Fruit fly (Drosophila melanogaster) whole organism, embryonic: Measurements from ENCODE around the gene Cdc23.

Experiments
- Antp ChIP-seq: fragments of 200-800 bp; sonication (Bioruptor generic); optimal IDR thresholded peaks from 3 replicates; lab custom pipeline; 2016; ENCODE audit warnings: missing biosample characterization, missing genetic modification characterization
- Awh ChIP-seq: fragments of 200-800 bp; sonication (Bioruptor generic); IDR thresholded peaks from 2 replicates; pipeline ENCODE4, ENCODE4 v1.3.6; 2022; ENCODE audit warnings: missing biosample characterization, missing genetic modification characterization
- CG10431 ChIP-seq: fragments of 200-800 bp; sonication (Bioruptor generic); optimal IDR thresholded peaks from 3 replicates; lab custom pipeline; 2018; ENCODE audit warnings: missing biosample characterization, mild to moderate bottlenecking, missing genetic modification characterization
- CG11695 ChIP-seq: fragments of 200-800 bp; sonication (Bioruptor generic); IDR thresholded peaks from 3 replicates; pipeline ENCODE4 v1.3.6; 2022; ENCODE audit warnings: missing biosample characterization, missing genetic modification characterization
- CG11696 ChIP-seq: fragments of 200-800 bp; sonication (Bioruptor generic); IDR thresholded peaks from 2 replicates; pipeline ENCODE4 v1.3.6; 2022; ENCODE audit warnings: missing biosample characterization, missing genetic modification characterization
- CG11723 ChIP-seq: fragments of 200-800 bp; sonication (Bioruptor generic); optimal IDR thresholded peaks from 2 replicates; lab custom pipeline; 2017; ENCODE audit warnings: missing biosample characterization, mild to moderate bottlenecking, missing genetic modification characterization
- CG12071 ChIP-seq: fragments of 200-800 bp; sonication (Bioruptor generic); optimal IDR thresholded peaks from 3 replicates; lab custom pipeline; 2018; ENCODE audit warnings: missing biosample characterization, mild to moderate bottlenecking, missing genetic modification characterization
- CG13296 ChIP-seq: fragments of 200-800 bp; sonication (Bioruptor generic); optimal IDR thresholded peaks from 3 replicates; lab custom pipeline; 2018; ENCODE audit warnings: missing biosample characterization, mild to moderate bottlenecking, missing genetic modification characterization
- CG13424 ChIP-seq: fragments of 200-800 bp; sonication (Bioruptor generic); optimal IDR thresholded peaks from 2 replicates; lab custom pipeline; 2019; ENCODE audit warnings: missing biosample characterization, mild to moderate bottlenecking, missing genetic modification characterization, moderate library complexity
- CG14441 ChIP-seq: fragments of 200-800 bp; sonication (Bioruptor generic); IDR thresholded peaks from 2 replicates; pipeline ENCODE4 v1.3.6; 2022; ENCODE audit warnings: missing biosample characterization, missing genetic modification characterization
- CG15479 ChIP-seq: fragments of 200-800 bp; sonication (Bioruptor generic); optimal IDR thresholded peaks from 3 replicates; lab custom pipeline; 2019; ENCODE audit warnings: missing biosample characterization, mild to moderate bottlenecking, missing genetic modification characterization, moderate library complexity
- CG16863 ChIP-seq: fragments of 200-800 bp; sonication (Bioruptor generic); optimal IDR thresholded peaks from 3 replicates; lab custom pipeline; 2016; ENCODE audit warnings: missing biosample characterization, missing genetic modification characterization
- CG2120 ChIP-seq: fragments of 200-800 bp; sonication (Bioruptor generic); optimal IDR thresholded peaks from 3 replicates; lab custom pipeline; 2016; ENCODE audit warnings: missing biosample characterization, missing genetic modification characterization
- CG2712 ChIP-seq: fragments of 200-800 bp; optimal IDR thresholded peaks from 3 replicates; lab custom pipeline; 2019; ENCODE audit warnings: missing biosample characterization, mild to moderate bottlenecking, missing genetic modification characterization, moderate library complexity
- CG2875 ChIP-seq: fragments of 200-800 bp; sonication (Bioruptor generic); optimal IDR thresholded peaks from 2 replicates; lab custom pipeline; 2017; ENCODE audit warnings: missing biosample characterization, mild to moderate bottlenecking, missing genetic modification characterization, missing genetic modification reagents
- CG30403 ChIP-seq: fragments of 200-800 bp; sonication (Bioruptor generic); optimal IDR thresholded peaks from 3 replicates; lab custom pipeline; 2016; ENCODE audit warnings: missing biosample characterization, missing genetic modification characterization
- CG30431 ChIP-seq: fragments of 200-800 bp; sonication (Bioruptor generic); optimal IDR thresholded peaks from 2 replicates; lab custom pipeline; 2017; ENCODE audit warnings: missing biosample characterization, missing genetic modification characterization
- CG3407 ChIP-seq: fragments of 200-800 bp; sonication (Bioruptor generic); optimal IDR thresholded peaks from 2 replicates; lab custom pipeline; 2018; ENCODE audit warnings: missing biosample characterization, mild to moderate bottlenecking, missing genetic modification characterization
- CG4328 ChIP-seq: fragments of 200-800 bp; sonication (Bioruptor generic); optimal IDR thresholded peaks from 3 replicates; lab custom pipeline; 2017; ENCODE audit warnings: missing biosample characterization, missing genetic modification reagents, missing genetic modification characterization
- CG7271 ChIP-seq: fragments of 200-800 bp; sonication (Bioruptor generic); optimal IDR thresholded peaks from 2 replicates; lab custom pipeline; 2018; ENCODE audit warnings: missing biosample characterization, mild to moderate bottlenecking, missing genetic modification characterization, moderate library complexity
- CG7357 ChIP-seq: fragments of 200-800 bp; sonication (Bioruptor generic); IDR thresholded peaks from 3 replicates; pipeline ENCODE4 v1.3.6; 2022; ENCODE audit warnings: missing biosample characterization, missing genetic modification characterization
- CG7372 ChIP-seq: fragments of 200-800 bp; sonication (Bioruptor generic); IDR thresholded peaks from 2 replicates; pipeline ENCODE4 v1.3.6; 2022; ENCODE audit warnings: missing biosample characterization, missing genetic modification characterization
- CG8089 ChIP-seq: fragments of 200-800 bp; sonication (Bioruptor generic); optimal IDR thresholded peaks from 3 replicates; lab custom pipeline; 2016; ENCODE audit warnings: missing biosample characterization, missing genetic modification characterization
- CG8924 ChIP-seq: fragments of 200-800 bp; optimal IDR thresholded peaks from 3 replicates; lab custom pipeline; 2019; ENCODE audit warnings: missing biosample characterization, mild to moderate bottlenecking, missing genetic modification characterization, moderate library complexity
- CG9437 ChIP-seq: fragments of 200-800 bp; sonication (Bioruptor generic); optimal IDR thresholded peaks from 2 replicates; lab custom pipeline; 2018; ENCODE audit warnings: missing biosample characterization, mild to moderate bottlenecking, missing genetic modification characterization
- CG9727 ChIP-seq: fragments of 200-800 bp; sonication (Bioruptor generic); optimal IDR thresholded peaks from 3 replicates; lab custom pipeline; 2017; ENCODE audit warnings: missing biosample characterization, mild to moderate bottlenecking, missing genetic modification characterization
- Dek ChIP-seq: fragments of 200-800 bp; sonication (Bioruptor generic); optimal IDR thresholded peaks from 3 replicates; lab custom pipeline; 2019; ENCODE audit warnings: missing biosample characterization, mild to moderate bottlenecking, missing genetic modification characterization, moderate library complexity
- Eip74EF ChIP-seq, 2 experiments: fragments of 200-800 bp in 1 of 2; fragments of >200 bp in 1 of 2; sonication (Bioruptor generic) in 1 of 2; optimal IDR thresholded peaks; 2 replicates each; lab custom pipeline; 2017 to 2019; ENCODE audit warnings: missing biosample characterization in 2 of 2, missing genetic modification characterization in 2 of 2, mild to moderate bottlenecking in 1 of 2, moderate library complexity in 1 of 2
- Fer1 ChIP-seq: fragments of 200-800 bp; sonication (Bioruptor generic); optimal IDR thresholded peaks from 2 replicates; lab custom pipeline; 2017; ENCODE audit warnings: missing biosample characterization, mild to moderate bottlenecking, missing genetic modification characterization
- Hmx ChIP-seq: fragments of 200-800 bp; sonication (Bioruptor generic); optimal IDR thresholded peaks from 2 replicates; lab custom pipeline; 2016; ENCODE audit warnings: missing biosample characterization, missing genetic modification characterization
- Max ChIP-seq: fragments of 200-800 bp; sonication (Bioruptor generic); optimal IDR thresholded peaks from 2 replicates; lab custom pipeline; 2016; ENCODE audit warnings: missing biosample characterization, mild to moderate bottlenecking, missing genetic modification characterization
- Nf-YC ChIP-seq: fragments of 200-800 bp; optimal IDR thresholded peaks from 3 replicates; lab custom pipeline; 2019; ENCODE audit warnings: missing biosample characterization, mild to moderate bottlenecking, missing genetic modification characterization, moderate library complexity
- Ptx1 ChIP-seq: fragments of 200-800 bp; sonication (Bioruptor generic); IDR thresholded peaks from 2 replicates; pipeline ENCODE4 v1.3.6; 2022; ENCODE audit warnings: missing biosample characterization, missing genetic modification characterization
- al ChIP-seq: fragments of 200-800 bp; sonication (Bioruptor generic); IDR thresholded peaks from 2 replicates; pipeline ENCODE4 v1.3.6; 2022; ENCODE audit warnings: missing biosample characterization, missing genetic modification characterization
- aop ChIP-seq: fragments of 200-800 bp; sonication (Bioruptor generic); IDR thresholded peaks from 2 replicates; pipeline ENCODE4 v1.3.6; 2022; ENCODE audit warnings: missing biosample characterization, missing genetic modification characterization
- dpn ChIP-seq, 2 experiments: fragments of 200-800 bp; sonication (Bioruptor generic); optimal IDR thresholded peaks; 3 replicates each; lab custom pipeline; 2016; ENCODE audit warnings: missing biosample characterization in 2 of 2, missing genetic modification characterization in 2 of 2
- fru ChIP-seq: fragments of >200 bp; optimal IDR thresholded peaks from 2 replicates; lab custom pipeline; 2017
- gsb ChIP-seq: fragments of 200-800 bp; sonication (Bioruptor generic); IDR thresholded peaks from 2 replicates; pipeline ENCODE4 v1.3.6; 2022; ENCODE audit warnings: missing biosample characterization, missing genetic modification characterization
- her ChIP-seq: fragments of 200-800 bp; sonication (Bioruptor generic); optimal IDR thresholded peaks from 2 replicates; lab custom pipeline; 2016; ENCODE audit warnings: missing biosample characterization, missing genetic modification characterization
- lmd ChIP-seq: fragments of 200-800 bp; sonication (Bioruptor generic); IDR thresholded peaks from 2 replicates; pipeline ENCODE4 v1.3.6; 2022; ENCODE audit warnings: missing biosample characterization, missing genetic modification characterization
- otp ChIP-seq: fragments of 200-800 bp; sonication (Bioruptor generic); IDR thresholded peaks from 3 replicates; pipeline ENCODE4, ENCODE4 v1.3.6; 2022; ENCODE audit warnings: missing biosample characterization, missing genetic modification characterization
- p53 ChIP-seq: fragments of 200-800 bp; sonication (Bioruptor generic); optimal IDR thresholded peaks from 2 replicates; lab custom pipeline; 2016; ENCODE audit warnings: missing biosample characterization, missing genetic modification characterization
- pb ChIP-seq: fragments of 200-800 bp; sonication (Bioruptor generic); optimal IDR thresholded peaks from 3 replicates; lab custom pipeline; 2016; ENCODE audit warnings: missing biosample characterization, missing genetic modification characterization
- salm ChIP-seq: fragments of 200-800 bp; sonication (Bioruptor generic); optimal IDR thresholded peaks from 2 replicates; lab custom pipeline; 2018; ENCODE audit warnings: missing biosample characterization, mild to moderate bottlenecking, missing genetic modification characterization
- schlank ChIP-seq: fragments of 200-800 bp; sonication (Bioruptor generic); optimal IDR thresholded peaks from 2 replicates; lab custom pipeline; 2018; ENCODE audit warnings: missing biosample characterization, mild to moderate bottlenecking, missing genetic modification characterization
- sima ChIP-seq: fragments of 200-800 bp; sonication (Bioruptor generic); optimal IDR thresholded peaks from 2 replicates; lab custom pipeline; 2016; ENCODE audit warnings: missing biosample characterization, missing genetic modification characterization
- stc ChIP-seq: fragments of 200-800 bp; sonication (Bioruptor generic); IDR thresholded peaks from 2 replicates; pipeline ENCODE4 v1.3.6; 2022; ENCODE audit warnings: missing biosample characterization, missing genetic modification characterization
- tin ChIP-seq: fragments of 200-800 bp; sonication (Bioruptor generic); optimal IDR thresholded peaks from 3 replicates; lab custom pipeline; 2016; ENCODE audit warnings: missing biosample characterization, missing genetic modification characterization
- tll ChIP-seq, 2 experiments: fragments of 200-800 bp in 1 of 2; fragments of >200 bp in 1 of 2; sonication (Bioruptor generic) in 1 of 2; optimal IDR thresholded peaks; 2 replicates each; lab custom pipeline; 2017 to 2019; ENCODE audit warnings: missing biosample characterization in 2 of 2, missing genetic modification characterization in 2 of 2, mild to moderate bottlenecking in 1 of 2, moderate library complexity in 1 of 2
- trem ChIP-seq: fragments of 200-800 bp; optimal IDR thresholded peaks from 3 replicates; lab custom pipeline; 2019; ENCODE audit warnings: missing biosample characterization, mild to moderate bottlenecking, missing genetic modification characterization, moderate library complexity
- trh ChIP-seq: fragments of 200-800 bp; sonication (Bioruptor generic); optimal IDR thresholded peaks from 2 replicates; lab custom pipeline; 2016; ENCODE audit warnings: missing biosample characterization, missing genetic modification characterization

Cdc23 gene

DNA sequence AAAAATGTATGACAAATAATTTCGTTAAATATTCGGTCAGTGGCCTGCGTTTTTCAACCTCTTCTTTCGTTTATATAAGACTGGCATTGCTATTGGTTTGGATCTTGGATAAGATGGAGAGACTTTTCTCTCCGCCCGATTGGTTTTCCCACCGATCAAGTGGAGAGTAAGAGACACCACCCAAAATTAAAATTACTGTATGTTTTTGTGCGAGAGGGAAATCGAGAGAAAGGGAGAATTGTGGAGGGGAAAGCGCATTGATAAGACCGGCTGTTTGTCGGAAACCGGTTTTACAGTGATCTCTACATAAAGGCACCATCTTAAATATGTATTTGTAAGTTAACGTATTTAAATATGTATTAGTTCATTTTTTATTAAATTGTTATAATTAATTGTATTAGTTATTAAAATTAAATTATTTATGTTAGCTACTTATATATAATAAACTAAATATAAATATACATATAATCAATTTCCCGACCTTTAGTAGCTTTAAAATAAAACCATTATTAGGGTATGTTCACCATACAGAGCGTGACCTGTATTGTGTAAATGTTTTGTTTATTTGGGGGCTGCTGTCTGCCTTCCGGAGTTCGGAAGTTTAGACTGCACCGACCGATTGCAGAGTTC lies 35.4 kb downstream of the Cdc23 start, which contains the start of gene CG34007 (continued):
- TF ChIP-seq Hmx (GFP tag; lab: Kevin White, UChicago) (no peak), Ptx1 (GFP tag; lab: Robert Waterston, UW) (peak; percentile 87), p53 (no peak), CG9727 (GFP tag; lab: Kevin White, UChicago) (peak; percentile 85), trh (no peak), pb (GFP tag; lab: Kevin White, UChicago) (no peak), CG30403 (GFP tag; lab: Kevin White, UChicago) (peak; percentile 64), CG14441 (GFP tag; lab: Robert Waterston, UW) (0 out of 2 replicates have a peak, but pooled peaks have one; percentile 11), Dek (peak; percentile 55), Awh (peak; percentile 68), CG7357 (GFP tag; lab: Robert Waterston, UW) (peak; percentile 22; the same call in 1 of the 3 replicates), CG12071 (no peak), CG11723 (GFP tag; lab: Kevin White, UChicago) (peak; percentile 73), CG7271 (tag; lab: Kevin White, UChicago) (peak; percentile 54), stc (peak; percentile 25; the same call in 1 of the 2 replicates), CG30431 (peak; percentile 65), CG16863 (no peak), Antp (GFP tag; lab: Kevin White, UChicago) (no peak), CG9437 (peak; percentile 83), CG4328 (GFP tag; lab: Kevin White, UChicago) (peak; percentile 63), otp (GFP tag; lab: Robert Waterston, UW) (no peak), CG13424 (tag; lab: Kevin White, UChicago) (peak; percentile 92), salm (tag; lab: Kevin White, UChicago) (peak; percentile 80), CG2712 (tag; lab: Kevin White, UChicago) (peak; percentile 96), al (GFP tag; lab: Robert Waterston, UW) (no peak), lmd (GFP tag; lab: Robert Waterston, UW) (peak; percentile 84), CG8924 (tag; lab: Kevin White, UChicago) (peak; percentile 95), CG11695 (GFP tag; lab: Robert Waterston, UW) (no peak; the same call in 1 of the 3 replicates), CG3407 (peak; percentile 82), CG2120 (GFP tag; lab: Kevin White, UChicago) (no peak), Nf-YC (peak; percentile 63), aop (peak; percentile 63; the same call in 1 of the 2 replicates), schlank (tag; lab: Kevin White, UChicago) (no peak), Fer1 (peak; percentile 45), CG7372 (GFP tag; lab: Robert Waterston, UW) (no peak), CG13296 (GFP tag; lab: Kevin White, UChicago) (peak; percentile 58), CG15479 (no peak), her (GFP tag; lab: Kevin White, UChicago) (no peak), tll (GFP tag; optimal IDR thresholded peaks at IDR 0.05; lab: Kevin White, UChicago) (no peak), fru (lab: Kevin White, UChicago) (no peak), dpn (GFP tag; optimal IDR thresholded peaks at IDR 0.05; lab: Kevin White, UChicago) (peak in 1 of 2 experiments; percentile 65), sima (GFP tag; lab: Kevin White, UChicago) (no peak), tin (peak; percentile 45), CG2875 (GFP tag; lab: Kevin White, UChicago) (peak; percentile 80), trem (tag; lab: Kevin White, UChicago) (peak; percentile 86), gsb (GFP tag; lab: Robert Waterston, UW) (no peak), CG11696 (no peak), Eip74EF (GFP tag; optimal IDR thresholded peaks at IDR 0.05; lab: Kevin White, UChicago) (peak in 1 of 2 experiments; percentile 91), CG8089 (GFP tag; lab: Kevin White, UChicago) (no peak), Max (GFP tag; lab: Kevin White, UChicago) (no peak), CG10431 (peak; percentile 87)
